Worm (Caenorhabditis elegans) whole organism, L3 larva: ENCODE results near the gene M03F8.6.

Experiments
- egl-27 ChIP-seq: sonication (generic microtip); optimal IDR thresholded peaks from 4 replicates; lab custom pipeline; 2017; ENCODE audit warnings: missing biosample characterization, missing genetic modification reagents, missing genetic modification characterization
- nhr-237 ChIP-seq: fragments of 150-350 bp; optimal IDR thresholded peaks from 2 replicates; lab custom pipeline; 2014; ENCODE audit warnings: missing biosample characterization, missing genetic modification characterization
- nhr-25 ChIP-seq: sonication (generic microtip); optimal IDR thresholded peaks from 2 replicates; lab custom pipeline; 2017; ENCODE audit warnings: missing biosample characterization, missing genetic modification characterization
- pha-4 ChIP-seq: fragments of 150-350 bp; optimal IDR thresholded peaks from 2 replicates; lab custom pipeline; 2014; ENCODE audit warnings: missing biosample characterization, missing genetic modification reagents, missing genetic modification characterization
- unc-39 ChIP-seq: sonication (generic microtip); optimal IDR thresholded peaks from 4 replicates; lab custom pipeline; 2017; ENCODE audit warnings: missing biosample characterization, missing genetic modification characterization

DNA sequence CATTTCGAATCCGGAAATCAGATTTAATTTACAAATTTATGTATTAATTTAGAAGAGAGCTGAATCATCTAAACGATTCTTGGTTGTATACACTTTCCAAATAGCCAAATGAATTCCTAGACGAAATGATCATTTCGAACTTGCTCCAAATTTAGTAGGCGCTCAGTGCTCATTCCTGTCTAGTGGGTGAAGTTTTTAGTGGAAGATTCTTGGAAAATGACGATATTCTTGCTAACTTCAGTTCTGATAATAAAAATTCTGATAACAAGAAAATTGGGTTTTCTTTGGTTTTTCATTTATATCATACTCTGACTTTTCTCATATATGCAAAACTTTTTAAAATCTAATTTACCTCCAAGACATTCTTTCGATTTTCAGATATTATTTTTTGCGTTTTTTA, 32.9 kb downstream of the M03F8.6 start:
- TF ChIP-seq unc-39 (tag; lab: Kevin White, UChicago) = no peak
- TF ChIP-seq egl-27 = no peak
- TF ChIP-seq pha-4 = no peak
- no peak for TF ChIP-seq nhr-237
- no peak for TF ChIP-seq nhr-25 (tag; lab: Kevin White, UChicago)
